Worm (Caenorhabditis elegans) whole organism, midembryonic: ENCODE data around the gene lin-39.

Experiments used
- T22C8.4 ChIP-seq: fragments of 200-800 bp; sonication (Bioruptor generic); IDR thresholded peaks from 2 replicates; pipeline ENCODE4 v1.3.6; 2022; ENCODE audit warnings: missing genetic modification characterization, missing compliant biosample characterization
- cog-1 ChIP-seq: sonication (generic microtip); optimal IDR thresholded peaks from 2 replicates; lab custom pipeline; 2016; ENCODE audit warnings: missing genetic modification characterization, missing compliant biosample characterization
- flt-1 ChIP-seq: fragments of 200-800 bp; sonication (Bioruptor generic); IDR thresholded peaks from 2 replicates; pipeline ENCODE4 v1.3.6; 2022; ENCODE audit warnings: missing genetic modification characterization, missing compliant biosample characterization
- klf-2 ChIP-seq: fragments of 200-800 bp; sonication (Bioruptor generic); conservative IDR thresholded peaks from 2 replicates; pipeline ENCODE4 v1.3.6; 2022; ENCODE audit warnings: missing genetic modification reagents, missing genetic modification characterization, missing compliant biosample characterization
- med-1 ChIP-seq: sonication (generic microtip); optimal IDR thresholded peaks from 2 replicates; lab custom pipeline; 2017; ENCODE audit warnings: missing genetic modification characterization, mild to moderate bottlenecking, missing compliant biosample characterization, antibody characterized with exemption, missing genetic modification reagents; ENCODE audit not compliant: insufficient read depth
- ref-1 ChIP-seq: fragments of 200-800 bp; sonication (Bioruptor generic); conservative IDR thresholded peaks from 2 replicates; pipeline ENCODE4 v1.3.6; 2022; ENCODE audit warnings: missing genetic modification reagents, missing genetic modification characterization, missing compliant biosample characterization
- tab-1 ChIP-seq: fragments of 200-800 bp; sonication (Bioruptor generic); IDR thresholded peaks from 2 replicates; pipeline ENCODE4 v1.3.6; 2022; ENCODE audit warnings: missing genetic modification characterization, missing compliant biosample characterization
- ztf-23 ChIP-seq: fragments of 200-800 bp; sonication (Bioruptor generic); IDR thresholded peaks from 2 replicates; pipeline ENCODE4 v1.3.6; 2022; ENCODE audit warnings: missing genetic modification reagents, missing genetic modification characterization, missing compliant biosample characterization
- ztf-29 ChIP-seq: fragments of 200-800 bp; sonication (Bioruptor generic); IDR thresholded peaks from 2 replicates; pipeline ENCODE4 v1.3.6; 2022; ENCODE audit warnings: missing genetic modification reagents, missing genetic modification characterization, missing compliant biosample characterization

lin-39 gene

ce11 chrIII:7561872-7562271 lies 25.4 kb upstream of the lin-39 start, which contains the start of gene lgc-12:
Gene lgc-12, plus strand, starts transcription at chrIII:7562172.
- TF ChIP-seq flt-1 (GFP tag; lab: Robert Waterston, UW) (no peak), cog-1 (tag; lab: Kevin White, UChicago) (no peak), med-1 (GFP tag; lab: Kevin White, UChicago) (no peak), ref-1 (GFP tag; lab: Robert Waterston, UW) (no peak), ztf-23 (GFP tag; lab: Robert Waterston, UW) (no peak), klf-2 (GFP tag; lab: Robert Waterston, UW) (no peak), tab-1 (no peak)

ce11 chrIII:7559869-7560268 lies 23.4 kb upstream of the lin-39 start:
- no peak for TF ChIP-seq T22C8.4 (GFP tag; lab: Robert Waterston, UW)

ce11 chrIII:7558658-7559057 lies 22.2 kb upstream of the lin-39 start:
- TF ChIP-seq T22C8.4 (GFP tag; lab: Robert Waterston, UW) (no peak), flt-1 (GFP tag; lab: Robert Waterston, UW) (no peak), klf-2 (GFP tag; lab: Robert Waterston, UW) (no peak), ref-1 (GFP tag; lab: Robert Waterston, UW) (no peak)

ce11 chrIII:7557930-7558470 lies 21.6 kb upstream of the lin-39 start:
- TF ChIP-seq flt-1 (GFP tag; lab: Robert Waterston, UW) (no peak), tab-1 (no peak), T22C8.4 (GFP tag; lab: Robert Waterston, UW) (no peak), cog-1 (tag; lab: Kevin White, UChicago) (no peak), ref-1 (GFP tag; lab: Robert Waterston, UW) (no peak), med-1 (GFP tag; lab: Kevin White, UChicago) (no peak), klf-2 (GFP tag; lab: Robert Waterston, UW) (no peak), ztf-29 (GFP tag; lab: Robert Waterston, UW) (no peak), ztf-23 (GFP tag; lab: Robert Waterston, UW) (no peak)

ce11 chrIII:7555360-7555759 lies 18.9 kb upstream of the lin-39 start, which contains the start of gene ceh-13:
Gene ceh-13, plus strand, starts transcription at chrIII:7555660.
- TF ChIP-seq ztf-29 (GFP tag; lab: Robert Waterston, UW): no peak
- no peak for TF ChIP-seq ref-1 (GFP tag; lab: Robert Waterston, UW)
- no peak for TF ChIP-seq flt-1 (GFP tag; lab: Robert Waterston, UW)
- TF ChIP-seq ztf-23 (GFP tag; lab: Robert Waterston, UW): no peak
- TF ChIP-seq T22C8.4 (GFP tag; lab: Robert Waterston, UW): no peak
- TF ChIP-seq cog-1 (tag; lab: Kevin White, UChicago): no peak
- no peak for TF ChIP-seq tab-1
- TF ChIP-seq med-1 (GFP tag; lab: Kevin White, UChicago): no peak
- no peak for TF ChIP-seq klf-2 (GFP tag; lab: Robert Waterston, UW)

- TF ChIP-seq klf-2 (GFP tag; lab: Robert Waterston, UW) (no peak), T22C8.4 (GFP tag; lab: Robert Waterston, UW) (no peak), tab-1 (no peak), cog-1 (tag; lab: Kevin White, UChicago) (no peak), ztf-23 (GFP tag; lab: Robert Waterston, UW) (no peak), med-1 (GFP tag; lab: Kevin White, UChicago) (no peak), ztf-29 (GFP tag; lab: Robert Waterston, UW) (no peak), ref-1 (GFP tag; lab: Robert Waterston, UW) (no peak), flt-1 (GFP tag; lab: Robert Waterston, UW) (no peak)
These were observed 18.3 kb upstream of the lin-39 start for ce11 chrIII:7554697-7555145.

- TF ChIP-seq flt-1 (GFP tag; lab: Robert Waterston, UW): no peak
- TF ChIP-seq med-1 (GFP tag; lab: Kevin White, UChicago): no peak
- no peak for TF ChIP-seq klf-2 (GFP tag; lab: Robert Waterston, UW)
- TF ChIP-seq ztf-29 (GFP tag; lab: Robert Waterston, UW): no peak
- TF ChIP-seq ref-1 (GFP tag; lab: Robert Waterston, UW): no peak
- TF ChIP-seq tab-1: no peak
- TF ChIP-seq ztf-23 (GFP tag; lab: Robert Waterston, UW): no peak
- TF ChIP-seq T22C8.4 (GFP tag; lab: Robert Waterston, UW): no peak
- no peak for TF ChIP-seq cog-1 (tag; lab: Kevin White, UChicago)
These were observed 17.3 kb upstream of the lin-39 start for ce11 chrIII:7553693-7554226.

- no peak for TF ChIP-seq flt-1 (GFP tag; lab: Robert Waterston, UW)
- TF ChIP-seq ztf-29 (GFP tag; lab: Robert Waterston, UW): no peak
- TF ChIP-seq klf-2 (GFP tag; lab: Robert Waterston, UW): no peak
- no peak for TF ChIP-seq T22C8.4 (GFP tag; lab: Robert Waterston, UW)
- no peak for TF ChIP-seq med-1 (GFP tag; lab: Kevin White, UChicago)
- no peak for TF ChIP-seq ztf-23 (GFP tag; lab: Robert Waterston, UW)
- no peak for TF ChIP-seq tab-1
- TF ChIP-seq cog-1 (tag; lab: Kevin White, UChicago): no peak
- no peak for TF ChIP-seq ref-1 (GFP tag; lab: Robert Waterston, UW)
These were observed 16.4 kb upstream of the lin-39 start for ce11 chrIII:7552859-7553258.

ce11 chrIII:7550979-7551378 lies 14.5 kb upstream of the lin-39 start:
- TF ChIP-seq tab-1 (no peak), klf-2 (GFP tag; lab: Robert Waterston, UW) (no peak), ztf-29 (GFP tag; lab: Robert Waterston, UW) (no peak), med-1 (GFP tag; lab: Kevin White, UChicago) (no peak), T22C8.4 (GFP tag; lab: Robert Waterston, UW) (no peak), ref-1 (GFP tag; lab: Robert Waterston, UW) (no peak), ztf-23 (GFP tag; lab: Robert Waterston, UW) (no peak), flt-1 (GFP tag; lab: Robert Waterston, UW) (no peak), cog-1 (tag; lab: Kevin White, UChicago) (no peak)
